Worm (Caenorhabditis elegans) whole organism, young adult: Measurements from ENCODE around the gene srxa-8.

ENCODE experiments used
- B0261.1 ChIP-seq: sonication (generic microtip); optimal IDR thresholded peaks from 2 replicates; lab custom pipeline; 2016; ENCODE audit warnings: mild to moderate bottlenecking, missing genetic modification characterization, moderate library complexity, missing compliant biosample characterization
- C06A6.2 ChIP-seq: fragments of 200-800 bp; sonication (Bioruptor generic); conservative IDR thresholded peaks from 2 replicates; pipeline ENCODE4 v1.3.6; 2022; ENCODE audit warnings: missing genetic modification characterization, missing compliant biosample characterization
- F49E8.2 ChIP-seq: sonication (generic microtip); optimal IDR thresholded peaks from 3 replicates; lab custom pipeline; 2017; ENCODE audit warnings: missing genetic modification characterization, mild to moderate bottlenecking, missing compliant biosample characterization, antibody characterized with exemption, moderate library complexity; ENCODE audit not compliant: insufficient read depth
- K11D2.4 ChIP-seq: fragments of 200-800 bp; sonication (Bioruptor generic); IDR thresholded peaks from 2 replicates; pipeline ENCODE4 v1.3.6; 2022; ENCODE audit warnings: missing genetic modification reagents, missing genetic modification characterization, missing compliant biosample characterization
- K12H6.12 ChIP-seq: fragments of 200-800 bp; sonication (Bioruptor generic); optimal IDR thresholded peaks from 2 replicates; lab custom pipeline; 2018; ENCODE audit warnings: mild to moderate bottlenecking, missing genetic modification characterization, missing compliant biosample characterization
- Y53G8AR.9 ChIP-seq: fragments of 200-800 bp; sonication (Bioruptor generic); conservative IDR thresholded peaks from 2 replicates; pipeline ENCODE4 v1.3.6; 2022; ENCODE audit warnings: missing genetic modification reagents, missing genetic modification characterization, missing compliant biosample characterization
- Y56A3A.18 ChIP-seq: fragments of 200-800 bp; sonication (Bioruptor generic); IDR thresholded peaks from 2 replicates; pipeline ENCODE4 v1.3.6; 2022; ENCODE audit warnings: missing genetic modification reagents, missing genetic modification characterization, missing compliant biosample characterization
- ZK185.1 ChIP-seq: sonication (generic microtip); optimal IDR thresholded peaks from 2 replicates; lab custom pipeline; 2016; ENCODE audit warnings: mild to moderate bottlenecking, missing genetic modification characterization, missing compliant biosample characterization; ENCODE audit not compliant: poor library complexity, severe bottlenecking
- ama-1 ChIP-seq, 3 experiments: fragments of 150-350 bp in 1 of 3; sonication (generic microtip) in 2 of 3; optimal IDR thresholded peaks; 2 replicates each; lab custom pipeline; 2014 to 2018; ENCODE audit warnings: missing biosample characterization in 2 of 3, missing genetic modification characterization in 2 of 3, missing genetic modification reagents in 2 of 3
- atf-7 ChIP-seq: sonication (generic microtip); optimal IDR thresholded peaks from 2 replicates; lab custom pipeline; 2017; ENCODE audit warnings: mild to moderate bottlenecking, missing genetic modification characterization, missing compliant biosample characterization
- cebp-1 ChIP-seq, 2 experiments: fragments of 200-800 bp in 1 of 2; sonication (Bioruptor generic) in 1 of 2; sonication (generic microtip) in 1 of 2; IDR thresholded peaks in 1 of 2; optimal IDR thresholded peaks in 1 of 2; 2 replicates each; pipeline versions ENCODE4 v1.3.6 to Lab custom; 2017 to 2022; ENCODE audit warnings: missing compliant biosample characterization in 2 of 2, missing genetic modification characterization in 2 of 2, mild to moderate bottlenecking in 1 of 2, missing genetic modification reagents in 1 of 2, moderate library complexity in 1 of 2
- ceh-27 ChIP-seq: fragments of 200-800 bp; sonication (Bioruptor generic); optimal IDR thresholded peaks from 2 replicates; lab custom pipeline; 2018; ENCODE audit warnings: mild to moderate bottlenecking, missing genetic modification characterization, moderate library complexity, missing compliant biosample characterization
- ceh-40 ChIP-seq: fragments of 200-800 bp; sonication (Bioruptor generic); IDR thresholded peaks from 2 replicates; pipeline ENCODE4 v1.3.6; 2022; ENCODE audit warnings: missing genetic modification characterization, missing compliant biosample characterization
- ceh-79 ChIP-seq: sonication (generic microtip); optimal IDR thresholded peaks from 2 replicates; lab custom pipeline; 2017; ENCODE audit warnings: mild to moderate bottlenecking, missing genetic modification characterization, missing compliant biosample characterization
- ceh-91 ChIP-seq: fragments of 200-800 bp; sonication (Bioruptor generic); IDR thresholded peaks from 2 replicates; pipeline ENCODE4 v1.3.6; 2022; ENCODE audit warnings: missing genetic modification reagents, missing genetic modification characterization, missing compliant biosample characterization
- chd-7 ChIP-seq: sonication (generic microtip); optimal IDR thresholded peaks from 2 replicates; lab custom pipeline; 2016; ENCODE audit warnings: mild to moderate bottlenecking, missing genetic modification characterization, moderate library complexity, missing compliant biosample characterization
- dpl-1 ChIP-seq: fragments of 150-350 bp; optimal IDR thresholded peaks from 2 replicates; lab custom pipeline; 2014; ENCODE audit warnings: missing biosample characterization, missing genetic modification reagents, missing genetic modification characterization
- efl-1 ChIP-seq: fragments of 150-350 bp; optimal IDR thresholded peaks from 2 replicates; lab custom pipeline; 2014; ENCODE audit warnings: missing biosample characterization, missing genetic modification reagents, missing genetic modification characterization
- egl-18 ChIP-seq: fragments of 200-800 bp; sonication (Bioruptor generic); IDR thresholded peaks from 2 replicates; pipeline ENCODE4 v1.3.6; 2022; ENCODE audit warnings: missing genetic modification reagents, missing genetic modification characterization, missing compliant biosample characterization
- ekl-4 ChIP-seq: fragments of 200-800 bp; sonication (Bioruptor generic); IDR thresholded peaks from 2 replicates; pipeline ENCODE4 v1.3.6; 2022; ENCODE audit warnings: missing genetic modification reagents, missing genetic modification characterization, missing compliant biosample characterization
- fkh-3 ChIP-seq: sonication (generic microtip); optimal IDR thresholded peaks from 2 replicates; lab custom pipeline; 2016; ENCODE audit warnings: mild to moderate bottlenecking, missing genetic modification characterization, missing compliant biosample characterization
- gei-17 ChIP-seq: fragments of 200-800 bp; sonication (Bioruptor generic); optimal IDR thresholded peaks from 2 replicates; lab custom pipeline; 2018; ENCODE audit warnings: mild to moderate bottlenecking, missing genetic modification characterization, missing compliant biosample characterization
- lag-1 ChIP-seq: fragments of 200-800 bp; sonication (Bioruptor generic); IDR thresholded peaks from 2 replicates; pipeline ENCODE4 v1.3.6; 2022; ENCODE audit warnings: missing genetic modification reagents, missing genetic modification characterization, missing compliant biosample characterization
- let-607 ChIP-seq, 2 experiments: fragments of 200-800 bp in 1 of 2; sonication (Bioruptor generic) in 1 of 2; sonication (generic microtip) in 1 of 2; optimal IDR thresholded peaks; 2 replicates each; lab custom pipeline; 2016 to 2018; ENCODE audit warnings: mild to moderate bottlenecking in 2 of 2, missing compliant biosample characterization in 2 of 2, missing genetic modification characterization in 2 of 2, moderate library complexity in 2 of 2, missing genotype in 1 of 2
- lin-35 ChIP-seq, 3 experiments: fragments of 150-350 bp in 2 of 3; sonication (generic microtip) in 1 of 3; optimal IDR thresholded peaks; 2 replicates each; lab custom pipeline; 2014 to 2018; ENCODE audit warnings: missing biosample characterization in 3 of 3, missing genetic modification characterization in 3 of 3, missing genetic modification reagents in 3 of 3
- lir-1 ChIP-seq: fragments of 200-800 bp; sonication (Bioruptor generic); conservative IDR thresholded peaks from 2 replicates; pipeline ENCODE4 v1.3.6; 2022; ENCODE audit warnings: missing genetic modification reagents, missing genetic modification characterization, missing compliant biosample characterization
- lsl-1 ChIP-seq: fragments of 200-800 bp; sonication (Bioruptor generic); optimal IDR thresholded peaks from 2 replicates; lab custom pipeline; 2018; ENCODE audit warnings: mild to moderate bottlenecking, missing genetic modification characterization, moderate library complexity, missing compliant biosample characterization
- madf-10 ChIP-seq: sonication (generic microtip); optimal IDR thresholded peaks from 2 replicates; lab custom pipeline; 2016; ENCODE audit warnings: mild to moderate bottlenecking, missing genetic modification characterization, missing compliant biosample characterization
- mcd-1 ChIP-seq: fragments of 200-800 bp; sonication (Bioruptor generic); IDR thresholded peaks from 2 replicates; pipeline ENCODE4 v1.3.6; 2022; ENCODE audit warnings: missing genetic modification reagents, missing genetic modification characterization, missing compliant biosample characterization
- nfya-1 ChIP-seq: sonication (generic microtip); optimal IDR thresholded peaks from 2 replicates; lab custom pipeline; 2017; ENCODE audit warnings: antibody characterized with exemption, missing compliant biosample characterization, missing genetic modification characterization, borderline replicate concordance; ENCODE audit not compliant: insufficient read depth
- nfyb-1 ChIP-seq: fragments of 200-800 bp; sonication (Bioruptor generic); IDR thresholded peaks from 2 replicates; pipeline ENCODE4 v1.3.6; 2022; ENCODE audit warnings: missing genetic modification reagents, missing genetic modification characterization, missing compliant biosample characterization
- nhr-27 ChIP-seq: fragments of 200-800 bp; sonication (Bioruptor generic); optimal IDR thresholded peaks from 2 replicates; lab custom pipeline; 2018; ENCODE audit warnings: mild to moderate bottlenecking, missing genetic modification characterization, moderate library complexity, missing compliant biosample characterization
- nhr-80 ChIP-seq: sonication (generic microtip); optimal IDR thresholded peaks from 2 replicates; lab custom pipeline; 2016; ENCODE audit warnings: missing genetic modification characterization, missing compliant biosample characterization
- nhr-90 ChIP-seq: sonication (generic microtip); optimal IDR thresholded peaks from 2 replicates; lab custom pipeline; 2016; ENCODE audit warnings: missing genotype, mild to moderate bottlenecking, missing genetic modification characterization, missing compliant biosample characterization
- pha-4 ChIP-seq: fragments of 150-350 bp; sonication (generic microtip); optimal IDR thresholded peaks from 2 replicates; lab custom pipeline; 2014; ENCODE audit warnings: missing biosample characterization, missing genetic modification reagents, missing genetic modification characterization
- rec-8 ChIP-seq, 2 experiments: sonication (generic microtip); optimal IDR thresholded peaks; 2 replicates each; lab custom pipeline; 2016; ENCODE audit warnings: mild to moderate bottlenecking in 2 of 2, missing genetic modification characterization in 2 of 2, missing genetic modification reagents in 2 of 2, missing genotype in 2 of 2, missing biosample characterization in 1 of 2, missing compliant biosample characterization in 1 of 2, moderate library complexity in 1 of 2
- repo-1 ChIP-seq: sonication (generic microtip); optimal IDR thresholded peaks from 2 replicates; lab custom pipeline; 2017; ENCODE audit warnings: mild to moderate bottlenecking, missing genetic modification characterization, missing compliant biosample characterization
- snpc-1.1 ChIP-seq: sonication (generic microtip); optimal IDR thresholded peaks from 2 replicates; lab custom pipeline; 2017; ENCODE audit warnings: missing genetic modification characterization, mild to moderate bottlenecking, missing compliant biosample characterization, antibody characterized with exemption, moderate library complexity, missing genotype, missing genetic modification reagents; ENCODE audit not compliant: insufficient read depth
- somi-1 ChIP-seq: fragments of 200-800 bp; sonication (Bioruptor generic); optimal IDR thresholded peaks from 2 replicates; lab custom pipeline; 2018; ENCODE audit warnings: mild to moderate bottlenecking, missing genetic modification characterization, missing compliant biosample characterization
- tbx-9 ChIP-seq: sonication (generic microtip); optimal IDR thresholded peaks from 2 replicates; lab custom pipeline; 2016; ENCODE audit warnings: borderline replicate concordance, missing genetic modification characterization, inconsistent platforms, missing compliant biosample characterization
- zim-3 ChIP-seq: sonication (generic microtip); optimal IDR thresholded peaks from 2 replicates; lab custom pipeline; 2017; ENCODE audit warnings: mild to moderate bottlenecking, missing genetic modification characterization, moderate library complexity, missing compliant biosample characterization

srxa-8 gene

ce11 chrX:13350123-13350798 is 41.6 kb upstream of the srxa-8 start:
- peak; percentile 16 for TF ChIP-seq fkh-3 (tag; lab: Kevin White, UChicago)
- peak; percentile 71; the same call in 1 of the 2 replicates for TF ChIP-seq Y56A3A.18 (GFP tag; lab: Robert Waterston, UW)
- TF ChIP-seq ama-1 (optimal IDR thresholded peaks at IDR 0.05; lab: Kevin White, UChicago) = peak; percentile 84
- TF ChIP-seq ama-1 (GFP tag; optimal IDR thresholded peaks at IDR 0.05; lab: Kevin White, UChicago) = no peak
- TF ChIP-seq Y53G8AR.9 = peak; percentile 22
- TF ChIP-seq repo-1 = peak; percentile 73
- TF ChIP-seq pha-4 (tag; lab: Kevin White, UChicago) = no peak
- TF ChIP-seq mcd-1 = no peak
- TF ChIP-seq lin-35 (GFP tag; optimal IDR thresholded peaks at IDR 0.05; lab: Kevin White, UChicago) = peak in 1 of 3 experiments; percentile 57

- TF ChIP-seq tbx-9 (tag; lab: Kevin White, UChicago) = no peak
- no peak for TF ChIP-seq ceh-79 (tag; lab: Kevin White, UChicago)
- TF ChIP-seq efl-1 (GFP tag; lab: Kevin White, UChicago) = no peak
- TF ChIP-seq let-607 (tag; optimal IDR thresholded peaks at IDR 0.05; lab: Kevin White, UChicago) = peak in 1 of 2 experiments; percentile 63
- TF ChIP-seq madf-10 (tag; lab: Kevin White, UChicago) = peak; percentile 23
- peak; percentile 88 for TF ChIP-seq repo-1
- TF ChIP-seq C06A6.2 (GFP tag; lab: Robert Waterston, UW) = 0 out of 2 replicates have a peak, but pooled peaks have one; percentile 11
- no peak for TF ChIP-seq lsl-1 (GFP tag; lab: Kevin White, UChicago)
- TF ChIP-seq nhr-27 (tag; lab: Kevin White, UChicago) = peak; percentile 34
- peak; percentile 47 for TF ChIP-seq chd-7 (tag; lab: Kevin White, UChicago)
- TF ChIP-seq lir-1 (GFP tag; lab: Robert Waterston, UW) = 0 out of 2 replicates have a peak, but pooled peaks have one; percentile 26
- TF ChIP-seq atf-7 (tag; lab: Kevin White, UChicago) = peak; percentile 39
- peak; percentile 45 for TF ChIP-seq ZK185.1 (tag; lab: Kevin White, UChicago)
- TF ChIP-seq K12H6.12 (tag; lab: Kevin White, UChicago) = no peak
- TF ChIP-seq nfya-1 (tag; lab: Kevin White, UChicago) = no peak
- TF ChIP-seq cebp-1 (GFP tag; IDR thresholded peaks at IDR 0.05; lab: Robert Waterston, UW) = no peak
- TF ChIP-seq cebp-1 (tag; optimal IDR thresholded peaks at IDR 0.05; lab: Kevin White, UChicago) = peak; percentile 67
- peak; percentile 83 for TF ChIP-seq nfyb-1
- peak; percentile 24 for TF ChIP-seq somi-1 (GFP tag; lab: Kevin White, UChicago)
- TF ChIP-seq lag-1 = no peak
- TF ChIP-seq ceh-40 (GFP tag; lab: Robert Waterston, UW) = no peak
- TF ChIP-seq ceh-27 (GFP tag; lab: Kevin White, UChicago) = no peak
- TF ChIP-seq Y53G8AR.9 = peak; percentile 80
- TF ChIP-seq snpc-1.1 = no peak
- TF ChIP-seq zim-3 (tag; lab: Kevin White, UChicago) = peak; percentile 83
- peak; percentile 54; the same call in 1 of the 2 replicates for TF ChIP-seq K11D2.4
- peak; percentile 28; the same call in 1 of the 2 replicates for TF ChIP-seq ekl-4 (GFP tag; lab: Robert Waterston, UW)
- TF ChIP-seq rec-8 (tag; optimal IDR thresholded peaks at IDR 0.05; lab: Kevin White, UChicago) = no peak
- TF ChIP-seq nhr-90 (tag; lab: Kevin White, UChicago) = peak; percentile 26
- TF ChIP-seq B0261.1 (tag; lab: Kevin White, UChicago) = peak; percentile 18
- no peak for TF ChIP-seq ceh-91 (GFP tag; lab: Robert Waterston, UW)
- no peak for TF ChIP-seq dpl-1 (GFP tag; lab: Kevin White, UChicago)
- TF ChIP-seq gei-17 (GFP tag; lab: Kevin White, UChicago) = peak; percentile 67
- no peak for TF ChIP-seq F49E8.2 (tag; lab: Kevin White, UChicago)
- TF ChIP-seq egl-18 (GFP tag; lab: Robert Waterston, UW) = no peak
- TF ChIP-seq nhr-80 (tag; lab: Kevin White, UChicago) = peak; percentile 44
Measured at ce11 chrX:13349230-13350122, 40.8 kb upstream of the srxa-8 start.
